Fruit fly (Drosophila melanogaster) whole organism, pupa: ENCODE results near the gene CG32564.

Experiments used
- CG17806 ChIP-seq: fragments of 200-800 bp; sonication (Bioruptor generic); optimal IDR thresholded peaks from 2 replicates; lab custom pipeline; 2018; ENCODE audit warnings: missing biosample characterization, mild to moderate bottlenecking, missing genetic modification characterization, moderate library complexity
- CG34367 ChIP-seq: fragments of 200-800 bp; sonication (Bioruptor generic); optimal IDR thresholded peaks from 2 replicates; lab custom pipeline; 2018; ENCODE audit warnings: missing biosample characterization, mild to moderate bottlenecking, missing genetic modification characterization
- CG4496 ChIP-seq: fragments of 200-800 bp; sonication (Bioruptor generic); IDR thresholded peaks from 3 replicates; pipeline ENCODE4 v1.3.6; 2022; ENCODE audit warnings: missing biosample characterization, missing genetic modification characterization
- CG9948 ChIP-seq: fragments of 200-800 bp; sonication (Bioruptor generic); optimal IDR thresholded peaks from 2 replicates; lab custom pipeline; 2018; ENCODE audit warnings: missing biosample characterization, mild to moderate bottlenecking, missing genetic modification characterization, moderate library complexity
- EcR ChIP-seq: fragments of 200-800 bp; sonication (Bioruptor generic); optimal IDR thresholded peaks from 3 replicates; lab custom pipeline; 2019; ENCODE audit warnings: missing biosample characterization, missing genetic modification characterization, mild to moderate bottlenecking, moderate library complexity, missing genetic modification reagents
- Ets98B ChIP-seq: fragments of 200-800 bp; sonication (Bioruptor generic); IDR thresholded peaks from 2 replicates; pipeline ENCODE4 v1.3.6; 2022; ENCODE audit warnings: missing biosample characterization, missing genetic modification characterization
- Pif1B ChIP-seq: fragments of 200-800 bp; sonication (Bioruptor generic); optimal IDR thresholded peaks from 3 replicates; lab custom pipeline; 2016; ENCODE audit warnings: missing biosample characterization, missing genetic modification characterization
- Snoo ChIP-seq: fragments of 200-800 bp; sonication (Bioruptor generic); optimal IDR thresholded peaks from 3 replicates; lab custom pipeline; 2017; ENCODE audit warnings: missing biosample characterization, mild to moderate bottlenecking, missing genetic modification characterization, inconsistent platforms
- fd96Ca ChIP-seq: fragments of 200-800 bp; sonication (Bioruptor generic); IDR thresholded peaks from 3 replicates; pipeline ENCODE4 v1.3.6; 2022; ENCODE audit warnings: missing biosample characterization, missing genetic modification characterization
- gl ChIP-seq: fragments of 200-800 bp; sonication (Bioruptor generic); optimal IDR thresholded peaks from 2 replicates; lab custom pipeline; 2018; ENCODE audit warnings: missing biosample characterization, mild to moderate bottlenecking, missing genetic modification characterization
- rn ChIP-seq: fragments of 200-800 bp; sonication (Bioruptor generic); IDR thresholded peaks from 2 replicates; pipeline ENCODE4 v1.3.6; 2022; ENCODE audit warnings: missing biosample characterization, missing genetic modification characterization

dm6 chrX:17159819-17160218 is 46.4 kb upstream of the CG32564 start, which contains the start of gene baz:
- TF ChIP-seq EcR (GFP tag; lab: Kevin White, UChicago): peak; percentile 15
- TF ChIP-seq fd96Ca: no peak
- TF ChIP-seq CG9948 (tag; lab: Kevin White, UChicago): no peak
- no peak for TF ChIP-seq Ets98B
- TF ChIP-seq rn (GFP tag; lab: Robert Waterston, UW): no peak
- TF ChIP-seq Snoo (tag; lab: Kevin White, UChicago): peak; percentile 5
- TF ChIP-seq Pif1B (GFP tag; lab: Kevin White, UChicago): no peak
- no peak for TF ChIP-seq CG17806 (tag; lab: Kevin White, UChicago)
- TF ChIP-seq gl (tag; lab: Kevin White, UChicago): no peak
- no peak for TF ChIP-seq CG34367 (tag; lab: Kevin White, UChicago)
- no peak for TF ChIP-seq CG4496 (GFP tag; lab: Robert Waterston, UW)
